Fruit fly (Drosophila melanogaster) whole organism, adult: ENCODE data around the gene Mur2B.
A peak's percentile ranks its signal among the peaks of the same experiment; 100 is the strongest.

Source experiments
- CG11617 ChIP-seq: fragments of 200-800 bp; sonication (Bioruptor generic); optimal IDR thresholded peaks from 2 replicates; lab custom pipeline; 2017; ENCODE audit warnings: mild to moderate bottlenecking, missing biosample characterization, missing genetic modification reagents, missing genetic modification characterization
- CG5204 ChIP-seq: fragments of 200-800 bp; sonication (Bioruptor generic); optimal IDR thresholded peaks from 2 replicates; lab custom pipeline; 2016; ENCODE audit warnings: missing biosample characterization, missing genetic modification characterization
- CG7045 ChIP-seq: fragments of 200-800 bp; sonication (Bioruptor generic); optimal IDR thresholded peaks from 2 replicates; lab custom pipeline; 2017; ENCODE audit warnings: missing biosample characterization, mild to moderate bottlenecking, missing genetic modification characterization
- Clk ChIP-seq: fragments of 200-800 bp; sonication (Bioruptor generic); optimal IDR thresholded peaks from 2 replicates; lab custom pipeline; 2017; ENCODE audit warnings: missing biosample characterization, missing genetic modification characterization
- kay ChIP-seq: fragments of 200-800 bp; sonication (Bioruptor generic); peaks from one replicate; lab custom pipeline; 2016; ENCODE audit warnings: missing biosample characterization, missing genetic modification characterization, borderline replicate concordance
- ovo ChIP-seq: fragments of 200-800 bp; sonication (Bioruptor generic); optimal IDR thresholded peaks from 2 replicates; lab custom pipeline; 2016; ENCODE audit warnings: missing biosample characterization, missing genetic modification characterization

DNA sequence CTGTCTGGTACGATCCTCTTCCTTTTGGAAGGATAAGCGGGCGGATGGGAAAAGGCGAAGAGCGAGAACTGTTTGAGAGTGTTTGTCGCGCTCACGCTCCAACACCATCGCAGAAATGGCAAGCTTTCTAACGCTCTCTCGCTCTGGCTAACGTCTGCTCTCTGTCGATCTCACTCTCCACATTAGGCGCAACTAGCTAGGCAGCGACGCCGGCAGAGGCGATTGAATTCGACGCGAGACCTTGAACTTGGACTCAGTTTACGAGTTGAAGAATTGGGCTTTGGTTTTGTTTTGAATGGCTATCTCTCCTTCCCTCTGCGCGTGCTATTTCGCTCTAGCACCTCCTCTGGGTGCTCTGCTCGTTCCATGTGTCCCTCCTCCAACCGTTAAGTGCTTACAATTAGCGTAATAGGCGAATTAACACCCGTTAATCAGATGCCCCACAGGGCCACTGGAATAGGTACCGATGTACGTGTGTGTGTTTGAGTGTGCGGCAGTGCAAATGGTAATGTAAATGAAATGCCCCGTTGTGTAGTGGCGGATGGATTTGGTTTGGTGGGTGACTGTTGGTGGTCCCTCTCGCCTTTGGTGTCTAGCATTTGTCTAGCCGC is 48.8 kb downstream of the Mur2B start:
- TF ChIP-seq CG11617 (GFP tag; lab: Kevin White, UChicago) (no peak), Clk (GFP tag; lab: Kevin White, UChicago) (no peak), CG5204 (GFP tag; lab: Kevin White, UChicago) (no peak), kay (GFP tag; lab: Kevin White, UChicago) (no peak), ovo (GFP tag; lab: Kevin White, UChicago) (peak; percentile 50), CG7045 (GFP tag; lab: Kevin White, UChicago) (no peak)
